Worm (Caenorhabditis elegans): ENCODE data around the gene Y77E11A.23.
A peak's percentile ranks its signal among the peaks of the same experiment; 100 is the strongest.

The Y77E11A.23 gene

ce11 chrIV:1389021-1389420 lies 41.1 kb downstream of the Y77E11A.23 start:
- TF ChIP-seq flt-1 (GFP tag; IDR thresholded peaks at IDR 0.05) = no peak
- TF ChIP-seq ref-1 (GFP tag; conservative IDR thresholded peaks at IDR 0.05) = no peak
- no peak for TF ChIP-seq cog-1 (tag; optimal IDR thresholded peaks at IDR 0.05)
- no peak for TF ChIP-seq ztf-29 (GFP tag; IDR thresholded peaks at IDR 0.05)
- no peak for TF ChIP-seq klf-2 (GFP tag; conservative IDR thresholded peaks at IDR 0.05)
- no peak for TF ChIP-seq med-1 (GFP tag; optimal IDR thresholded peaks at IDR 0.05; ENCODE audit: insufficient read depth)
- no peak for TF ChIP-seq T22C8.4 (GFP tag; IDR thresholded peaks at IDR 0.05)
- no peak for TF ChIP-seq tab-1 (GFP tag; IDR thresholded peaks at IDR 0.05)
- no peak for TF ChIP-seq ztf-23 (GFP tag; IDR thresholded peaks at IDR 0.05)

DNA sequence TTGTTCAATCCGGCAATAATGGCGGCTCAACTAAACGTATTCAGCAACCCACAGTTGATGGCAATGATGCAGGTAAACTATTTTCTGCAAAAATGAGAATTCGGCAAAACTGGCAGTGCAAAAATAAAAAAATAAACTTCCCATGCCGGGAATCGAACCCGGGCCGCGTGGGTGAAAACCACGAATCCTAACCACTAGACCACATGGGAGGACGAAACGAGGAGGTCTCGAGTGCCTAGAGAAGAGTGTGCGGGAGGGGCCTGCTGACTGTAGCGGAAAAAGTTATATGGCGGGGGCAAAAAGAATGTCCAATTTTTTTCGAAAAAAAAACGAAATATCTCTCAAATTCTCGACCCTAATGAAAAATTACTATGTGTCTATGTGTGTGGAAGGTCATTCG lies 42.1 kb downstream of the Y77E11A.23 start:
- TF ChIP-seq cog-1 (tag; optimal IDR thresholded peaks at IDR 0.05) (no peak), med-1 (GFP tag; optimal IDR thresholded peaks at IDR 0.05; ENCODE audit: insufficient read depth) (peak; percentile 39), ref-1 (GFP tag; conservative IDR thresholded peaks at IDR 0.05) (peak; percentile 90), T22C8.4 (GFP tag; IDR thresholded peaks at IDR 0.05) (peak; percentile 88), ztf-23 (GFP tag; IDR thresholded peaks at IDR 0.05) (peak; percentile 87), tab-1 (GFP tag; IDR thresholded peaks at IDR 0.05) (peak; percentile 88), klf-2 (GFP tag; conservative IDR thresholded peaks at IDR 0.05) (peak; percentile 65; the same call in 1 of the 2 replicates), ztf-29 (GFP tag; IDR thresholded peaks at IDR 0.05) (peak; percentile 78), flt-1 (GFP tag; IDR thresholded peaks at IDR 0.05) (peak; percentile 91)

- 0 out of 2 replicates have a peak, but pooled peaks have one; percentile 23 for TF ChIP-seq flt-1 (GFP tag; IDR thresholded peaks at IDR 0.05)
- TF ChIP-seq ztf-23 (GFP tag; IDR thresholded peaks at IDR 0.05) = no peak
Measured at ce11 chrIV:1385915-1386314, 44.3 kb downstream of the Y77E11A.23 start, which contains the start of gene nhr-41. Gene nhr-41, plus strand, starts transcription at chrIV:1386215.

ce11 chrIV:1385500-1385899 lies 44.7 kb downstream of the Y77E11A.23 start:
- TF ChIP-seq ztf-23 (GFP tag; IDR thresholded peaks at IDR 0.05) (0 out of 2 replicates have a peak, but pooled peaks have one; percentile 26), klf-2 (GFP tag; conservative IDR thresholded peaks at IDR 0.05) (no peak)

- no peak for TF ChIP-seq tab-1 (GFP tag; IDR thresholded peaks at IDR 0.05)
- TF ChIP-seq ref-1 (GFP tag; conservative IDR thresholded peaks at IDR 0.05) = no peak
- TF ChIP-seq ztf-23 (GFP tag; IDR thresholded peaks at IDR 0.05) = no peak
- no peak for TF ChIP-seq klf-2 (GFP tag; conservative IDR thresholded peaks at IDR 0.05)
- no peak for TF ChIP-seq T22C8.4 (GFP tag; IDR thresholded peaks at IDR 0.05)
- no peak for TF ChIP-seq flt-1 (GFP tag; IDR thresholded peaks at IDR 0.05)
- TF ChIP-seq ztf-29 (GFP tag; IDR thresholded peaks at IDR 0.05) = no peak
- no peak for TF ChIP-seq med-1 (GFP tag; optimal IDR thresholded peaks at IDR 0.05; ENCODE audit: insufficient read depth)
- TF ChIP-seq cog-1 (tag; optimal IDR thresholded peaks at IDR 0.05) = no peak
Measured at ce11 chrIV:1381596-1382274, 48.4 kb downstream of the Y77E11A.23 start.

- TF ChIP-seq med-1 (GFP tag; optimal IDR thresholded peaks at IDR 0.05; ENCODE audit: insufficient read depth) (no peak), tab-1 (GFP tag; IDR thresholded peaks at IDR 0.05) (no peak), cog-1 (tag; optimal IDR thresholded peaks at IDR 0.05) (no peak), klf-2 (GFP tag; conservative IDR thresholded peaks at IDR 0.05) (no peak), ztf-29 (GFP tag; IDR thresholded peaks at IDR 0.05) (no peak), ztf-23 (GFP tag; IDR thresholded peaks at IDR 0.05) (no peak), T22C8.4 (GFP tag; IDR thresholded peaks at IDR 0.05) (no peak), ref-1 (GFP tag; conservative IDR thresholded peaks at IDR 0.05) (no peak), flt-1 (GFP tag; IDR thresholded peaks at IDR 0.05) (no peak)
Measured at ce11 chrIV:1380350-1380749, 49.8 kb downstream of the Y77E11A.23 start.

Data from whole organism, midembryonic.